Worm (Caenorhabditis elegans) whole organism, L2 larva: Measurements from ENCODE around the gene pqn-70.

Source experiments
- C34F6.9 ChIP-seq: fragments of 150-350 bp; optimal IDR thresholded peaks from 2 replicates; lab custom pipeline; 2014; ENCODE audit warnings: missing biosample characterization, missing genetic modification characterization
- Y55F3AM.14 ChIP-seq: fragments of 200-800 bp; sonication (Bioruptor generic); optimal IDR thresholded peaks from 2 replicates; lab custom pipeline; 2018; ENCODE audit warnings: mild to moderate bottlenecking, missing genetic modification characterization, missing compliant biosample characterization
- ZK546.5 ChIP-seq: sonication (generic microtip); optimal IDR thresholded peaks from 2 replicates; lab custom pipeline; 2017; ENCODE audit warnings: missing biosample characterization, missing genetic modification characterization
- alr-1 ChIP-seq: fragments of 150-350 bp; optimal IDR thresholded peaks from 2 replicates; lab custom pipeline; 2014; ENCODE audit warnings: missing biosample characterization, missing genetic modification characterization
- aly-2 ChIP-seq: fragments of 150-350 bp; optimal IDR thresholded peaks from 2 replicates; lab custom pipeline; 2014; ENCODE audit warnings: missing biosample characterization, missing genetic modification characterization
- ama-1 ChIP-seq: fragments of 150-350 bp; optimal IDR thresholded peaks from 2 replicates; lab custom pipeline; 2018; ENCODE audit warnings: inconsistent platforms
- blmp-1 ChIP-seq: sonication (generic microtip); optimal IDR thresholded peaks from 2 replicates; lab custom pipeline; 2017; ENCODE audit warnings: missing genetic modification characterization, mild to moderate bottlenecking, missing compliant biosample characterization, antibody characterized with exemption, moderate library complexity; ENCODE audit not compliant: insufficient read depth
- ceh-82 ChIP-seq: fragments of 150-350 bp; optimal IDR thresholded peaks from 2 replicates; lab custom pipeline; 2014; ENCODE audit warnings: missing biosample characterization, missing genetic modification characterization
- dmd-4 ChIP-seq: sonication (generic microtip); optimal IDR thresholded peaks from 2 replicates; lab custom pipeline; 2017; ENCODE audit warnings: missing biosample characterization, missing genetic modification characterization
- elt-1 ChIP-seq: fragments of 150-350 bp; optimal IDR thresholded peaks from 2 replicates; lab custom pipeline; 2014; ENCODE audit warnings: missing biosample characterization, missing genetic modification characterization
- elt-3 ChIP-seq: sonication (generic microtip); optimal IDR thresholded peaks from 2 replicates; lab custom pipeline; 2017; ENCODE audit warnings: missing biosample characterization, missing genetic modification characterization
- fos-1 ChIP-seq: fragments of 150-350 bp; optimal IDR thresholded peaks from 2 replicates; lab custom pipeline; 2014; ENCODE audit warnings: missing biosample characterization, missing genetic modification characterization
- gmeb-1 ChIP-seq: fragments of 150-350 bp; optimal IDR thresholded peaks from 2 replicates; lab custom pipeline; 2014; ENCODE audit warnings: missing biosample characterization, missing genetic modification characterization
- lin-11 ChIP-seq: fragments of 150-350 bp; sonication (generic microtip); optimal IDR thresholded peaks from 2 replicates; lab custom pipeline; 2014; ENCODE audit warnings: missing biosample characterization, missing genetic modification characterization, inconsistent platforms, mixed read lengths
- lin-39 ChIP-seq: fragments of 150-350 bp; optimal IDR thresholded peaks from 2 replicates; lab custom pipeline; 2014; ENCODE audit warnings: missing biosample characterization, missing genetic modification reagents, missing genetic modification characterization
- lsy-2 ChIP-seq, 2 experiments: fragments of 150-350 bp in 1 of 2; sonication (generic microtip) in 1 of 2; optimal IDR thresholded peaks; 2 replicates each; lab custom pipeline; 2014 to 2017; ENCODE audit warnings: missing biosample characterization in 2 of 2, missing genetic modification characterization in 2 of 2
- mab-5 ChIP-seq: fragments of 150-350 bp; optimal IDR thresholded peaks from 2 replicates; lab custom pipeline; 2014; ENCODE audit warnings: missing biosample characterization, missing genetic modification characterization
- mbf-1 ChIP-seq: sonication (generic microtip); optimal IDR thresholded peaks from 2 replicates; lab custom pipeline; 2017; ENCODE audit warnings: missing biosample characterization, missing genetic modification characterization
- mdl-1 ChIP-seq, 2 experiments: fragments of 150-350 bp in 1 of 2; sonication (generic microtip) in 1 of 2; optimal IDR thresholded peaks; 2 replicates each; lab custom pipeline; 2017; ENCODE audit warnings: missing biosample characterization in 2 of 2, missing genetic modification characterization in 2 of 2
- nhr-10 ChIP-seq: sonication (generic microtip); optimal IDR thresholded peaks from 2 replicates; lab custom pipeline; 2017; ENCODE audit warnings: missing biosample characterization, missing genetic modification characterization
- nhr-11 ChIP-seq: fragments of 150-350 bp; optimal IDR thresholded peaks from 2 replicates; lab custom pipeline; 2014; ENCODE audit warnings: missing biosample characterization, missing genetic modification characterization
- nhr-12 ChIP-seq: fragments of 150-350 bp; optimal IDR thresholded peaks from 2 replicates; lab custom pipeline; 2014; ENCODE audit warnings: missing biosample characterization, missing genetic modification characterization
- nhr-129 ChIP-seq: fragments of 150-350 bp; optimal IDR thresholded peaks from 2 replicates; lab custom pipeline; 2014; ENCODE audit warnings: missing biosample characterization, missing genetic modification characterization
- nhr-21 ChIP-seq: fragments of 150-350 bp; optimal IDR thresholded peaks from 2 replicates; lab custom pipeline; 2014; ENCODE audit warnings: missing biosample characterization, missing genetic modification characterization
- nhr-23 ChIP-seq: fragments of 150-350 bp; optimal IDR thresholded peaks from 2 replicates; lab custom pipeline; 2014; ENCODE audit warnings: missing biosample characterization, missing genetic modification reagents, missing genetic modification characterization
- nhr-25 ChIP-seq: fragments of 150-350 bp; sonication (generic microtip); optimal IDR thresholded peaks from 3 replicates; lab custom pipeline; 2014; ENCODE audit warnings: missing biosample characterization, missing genetic modification characterization
- sem-4 ChIP-seq: fragments of 150-350 bp; optimal IDR thresholded peaks from 2 replicates; lab custom pipeline; 2014; ENCODE audit warnings: missing biosample characterization, missing genetic modification reagents, missing genetic modification characterization
- skn-1 ChIP-seq: sonication (generic microtip); optimal IDR thresholded peaks from 2 replicates; lab custom pipeline; 2017; ENCODE audit warnings: missing biosample characterization, missing genetic modification characterization
- sma-3 ChIP-seq: sonication (generic microtip); optimal IDR thresholded peaks from 2 replicates; lab custom pipeline; 2016; ENCODE audit warnings: missing genetic modification reagents, missing genetic modification characterization, missing compliant biosample characterization
- sma-9 ChIP-seq, 2 experiments: fragments of 150-350 bp in 1 of 2; sonication (generic microtip) in 1 of 2; optimal IDR thresholded peaks; 2 replicates each; lab custom pipeline; 2014 to 2016; ENCODE audit warnings: missing genetic modification characterization in 2 of 2, mild to moderate bottlenecking in 1 of 2, missing biosample characterization in 1 of 2, missing compliant biosample characterization in 1 of 2, missing genetic modification reagents in 1 of 2, moderate library complexity in 1 of 2
- snpc-4 ChIP-seq: fragments of 150-350 bp; optimal IDR thresholded peaks from 2 replicates; lab custom pipeline; 2014; ENCODE audit warnings: missing biosample characterization, missing genetic modification characterization
- unc-39 ChIP-seq: fragments of 150-350 bp; optimal IDR thresholded peaks from 2 replicates; lab custom pipeline; 2014; ENCODE audit warnings: missing biosample characterization, missing genetic modification characterization
- unc-55 ChIP-seq: fragments of 150-350 bp; sonication (generic microtip); optimal IDR thresholded peaks from 3 replicates; lab custom pipeline; 2014; ENCODE audit warnings: missing biosample characterization, missing genetic modification reagents, missing genetic modification characterization
- ztf-4 ChIP-seq: fragments of 150-350 bp; optimal IDR thresholded peaks from 2 replicates; lab custom pipeline; 2014; ENCODE audit warnings: missing biosample characterization, missing genetic modification characterization

Gene pqn-70

ce11 chrV:11196109-11196508, 32.4 kb downstream of the pqn-70 start, which contains the start of gene clc-6:
Gene clc-6 (minus strand): TSS chrV:11196209.
- TF ChIP-seq mdl-1 (tag; optimal IDR thresholded peaks at IDR 0.05; lab: Kevin White, UChicago) = no peak
- no peak for TF ChIP-seq sma-9 (GFP tag; optimal IDR thresholded peaks at IDR 0.05; lab: Kevin White, UChicago)
- TF ChIP-seq sma-9 (tag; optimal IDR thresholded peaks at IDR 0.05; lab: Kevin White, UChicago) = no peak
- TF ChIP-seq aly-2 (tag; lab: Kevin White, UChicago) = no peak
- TF ChIP-seq sem-4 (tag; lab: Kevin White, UChicago) = no peak
- no peak for TF ChIP-seq gmeb-1 (tag; lab: Kevin White, UChicago)
- no peak for TF ChIP-seq nhr-129
- TF ChIP-seq ceh-82 = no peak
- no peak for TF ChIP-seq elt-1 (tag; lab: Kevin White, UChicago)
- TF ChIP-seq nhr-11 = no peak
- no peak for TF ChIP-seq nhr-10 (tag; lab: Kevin White, UChicago)
- TF ChIP-seq ZK546.5 (tag; lab: Kevin White, UChicago) = no peak

ce11 chrV:11190983-11191382, 37.5 kb downstream of the pqn-70 start, which contains the start of gene lgc-49:
Gene lgc-49 (plus strand): TSS chrV:11191283.
- no peak for TF ChIP-seq nhr-21
- no peak for TF ChIP-seq nhr-12 (tag; lab: Kevin White, UChicago)
- no peak for TF ChIP-seq elt-1 (tag; lab: Kevin White, UChicago)
- no peak for TF ChIP-seq mab-5 (tag; lab: Kevin White, UChicago)
- TF ChIP-seq sma-3 (GFP tag; lab: Kevin White, UChicago) = no peak
- no peak for TF ChIP-seq ztf-4 (tag; lab: Kevin White, UChicago)
- no peak for TF ChIP-seq ZK546.5 (tag; lab: Kevin White, UChicago)
- no peak for TF ChIP-seq skn-1 (tag; lab: Kevin White, UChicago)
- TF ChIP-seq nhr-23 (tag; lab: Kevin White, UChicago) = no peak
- no peak for TF ChIP-seq mbf-1 (tag; lab: Kevin White, UChicago)
- TF ChIP-seq fos-1 (tag; lab: Kevin White, UChicago) = no peak
- TF ChIP-seq nhr-25 (tag; lab: Kevin White, UChicago) = no peak
- TF ChIP-seq unc-39 (tag; lab: Kevin White, UChicago) = no peak
- TF ChIP-seq, all 48 proteins: peak for 0

- TF ChIP-seq skn-1 (tag; lab: Kevin White, UChicago) (no peak), sma-9 (GFP tag; optimal IDR thresholded peaks at IDR 0.05; lab: Kevin White, UChicago) (no peak), sma-9 (tag; optimal IDR thresholded peaks at IDR 0.05; lab: Kevin White, UChicago) (no peak), ama-1 (lab: Kevin White, UChicago) (no peak), snpc-4 (no peak), lin-39 (no peak), nhr-25 (tag; lab: Kevin White, UChicago) (peak; percentile 61), aly-2 (tag; lab: Kevin White, UChicago) (no peak)
These were observed 45.6 kb downstream of the pqn-70 start, which contains the start of gene cnc-10 for ce11 chrV:11182925-11183324. Gene cnc-10 (plus strand): TSS chrV:11183225.

ce11 chrV:11180951-11181350, 47.6 kb downstream of the pqn-70 start:
- TF ChIP-seq elt-3 (tag; lab: Kevin White, UChicago) (no peak), sma-9 (GFP tag; optimal IDR thresholded peaks at IDR 0.05; lab: Kevin White, UChicago) (no peak), sma-9 (tag; optimal IDR thresholded peaks at IDR 0.05; lab: Kevin White, UChicago) (no peak), nhr-25 (tag; lab: Kevin White, UChicago) (peak; percentile 78)
- TF ChIP-seq, all 48 proteins: peak for 1

- TF ChIP-seq ceh-82 = no peak
- TF ChIP-seq mbf-1 (tag; lab: Kevin White, UChicago) = no peak
- no peak for TF ChIP-seq unc-55 (GFP tag; lab: Kevin White, UChicago)
- no peak for TF ChIP-seq Y55F3AM.14 (GFP tag; lab: Kevin White, UChicago)
- TF ChIP-seq nhr-12 (tag; lab: Kevin White, UChicago) = no peak
- TF ChIP-seq dmd-4 (tag; lab: Kevin White, UChicago) = no peak
- TF ChIP-seq elt-3 (tag; lab: Kevin White, UChicago) = no peak
- TF ChIP-seq lsy-2 (tag; optimal IDR thresholded peaks at IDR 0.05; lab: Kevin White, UChicago) = no peak
- no peak for TF ChIP-seq elt-1 (tag; lab: Kevin White, UChicago)
- no peak for TF ChIP-seq sma-9 (GFP tag; optimal IDR thresholded peaks at IDR 0.05; lab: Kevin White, UChicago)
- no peak for TF ChIP-seq sma-9 (tag; optimal IDR thresholded peaks at IDR 0.05; lab: Kevin White, UChicago)
- no peak for TF ChIP-seq aly-2 (tag; lab: Kevin White, UChicago)
- no peak for TF ChIP-seq mdl-1 (tag; optimal IDR thresholded peaks at IDR 0.05; lab: Kevin White, UChicago)
- TF ChIP-seq ama-1 (lab: Kevin White, UChicago) = no peak
- TF ChIP-seq alr-1 (tag; lab: Kevin White, UChicago) = no peak
- no peak for TF ChIP-seq lin-11 (tag; lab: Kevin White, UChicago)
- no peak for TF ChIP-seq C34F6.9 (tag; lab: Kevin White, UChicago)
- no peak for TF ChIP-seq blmp-1 (tag; lab: Kevin White, UChicago)
- TF ChIP-seq, all 48 proteins: peak for 0
These were observed 50.9 kb downstream of the pqn-70 start, which contains the start of gene gpa-1 for ce11 chrV:11177577-11177976. Gene gpa-1 (minus strand): TSS chrV:11177677.
